Worm (Caenorhabditis elegans): ENCODE results near the gene str-130.

DNA sequence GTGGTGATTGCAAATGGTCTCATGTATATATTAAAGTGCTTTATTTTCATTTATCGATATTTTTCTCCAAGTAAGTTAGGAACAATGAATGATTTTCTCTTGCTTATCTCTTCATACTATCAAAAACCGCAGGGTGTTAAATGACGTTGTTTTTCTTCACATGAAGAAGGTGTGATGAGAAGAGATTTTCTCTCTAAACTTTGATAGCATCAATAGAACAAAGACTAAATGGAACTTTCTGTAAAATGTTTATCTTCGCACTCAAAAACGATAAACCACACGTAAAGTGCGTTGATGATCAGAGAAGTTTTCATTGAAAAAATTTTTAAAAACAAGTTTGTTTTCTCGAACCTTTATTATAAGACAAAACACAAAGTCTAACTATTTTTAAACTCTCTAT lies 10.7 kb downstream of the str-130 start:
- TF ChIP-seq ets-7 (tag; optimal IDR thresholded peaks at IDR 0.05): no peak
- no peak for TF ChIP-seq flt-1 (GFP tag; IDR thresholded peaks at IDR 0.05)
- no peak for TF ChIP-seq aly-1 (tag; optimal IDR thresholded peaks at IDR 0.05)
- no peak for TF ChIP-seq ama-1 (optimal IDR thresholded peaks at IDR 0.05)
- no peak for TF ChIP-seq tra-4 (tag; optimal IDR thresholded peaks at IDR 0.05)
- TF ChIP-seq hmbx-1 (tag; optimal IDR thresholded peaks at IDR 0.05): no peak
- no peak for TF ChIP-seq tbx-11 (GFP tag; IDR thresholded peaks at IDR 0.05)
- no peak for TF ChIP-seq F13C5.2 (tag; optimal IDR thresholded peaks at IDR 0.05)
- TF ChIP-seq hnd-1 (tag; optimal IDR thresholded peaks at IDR 0.05): no peak
- no peak for TF ChIP-seq scrt-1 (GFP tag; IDR thresholded peaks at IDR 0.05)
- TF ChIP-seq hmg-4 (GFP tag; optimal IDR thresholded peaks at IDR 0.05): no peak
- TF ChIP-seq B0310.2 (tag; optimal IDR thresholded peaks at IDR 0.05): no peak
- TF ChIP-seq pes-1 (GFP tag; IDR thresholded peaks at IDR 0.05): no peak
- no peak for TF ChIP-seq tbx-37 (GFP tag; conservative IDR thresholded peaks at IDR 0.05)

All from whole organism, early embryonic.